Fruit fly (Drosophila melanogaster) whole organism, prepupa: ENCODE results near the gene CG13667.

ENCODE experiments used
- CG10631 ChIP-seq: fragments of 200-800 bp; sonication (Bioruptor generic); optimal IDR thresholded peaks from 2 replicates; lab custom pipeline; 2016; ENCODE audit warnings: missing biosample characterization, missing genetic modification characterization
- CG11294 ChIP-seq: fragments of 200-800 bp; sonication (Bioruptor generic); IDR thresholded peaks from 2 replicates; pipeline ENCODE4 v1.3.6; 2022; ENCODE audit warnings: missing biosample characterization, missing genetic modification characterization
- CG11762 ChIP-seq: fragments of 200-800 bp; sonication (Bioruptor generic); optimal IDR thresholded peaks from 3 replicates; lab custom pipeline; 2016; ENCODE audit warnings: missing biosample characterization, missing genetic modification characterization; ENCODE audit not compliant: insufficient read depth
- CG15336 ChIP-seq: fragments of 200-800 bp; sonication (Bioruptor generic); IDR thresholded peaks from 2 replicates; pipeline ENCODE4 v1.3.6; 2022; ENCODE audit warnings: missing biosample characterization, missing genetic modification characterization
- CG1621 ChIP-seq: fragments of 200-800 bp; sonication (Bioruptor generic); optimal IDR thresholded peaks from 3 replicates; lab custom pipeline; 2018; ENCODE audit warnings: missing biosample characterization, mild to moderate bottlenecking, missing genetic modification characterization
- CG16779 ChIP-seq: fragments of 200-800 bp; sonication (Bioruptor generic); optimal IDR thresholded peaks from 3 replicates; lab custom pipeline; 2017; ENCODE audit warnings: missing biosample characterization, mild to moderate bottlenecking, missing genetic modification characterization
- CG3032 ChIP-seq: fragments of 200-800 bp; optimal IDR thresholded peaks from 2 replicates; lab custom pipeline; 2019; ENCODE audit warnings: missing biosample characterization, mild to moderate bottlenecking, missing genetic modification characterization, moderate library complexity
- CG31627 ChIP-seq: fragments of 200-800 bp; sonication (Bioruptor generic); optimal IDR thresholded peaks from 3 replicates; lab custom pipeline; 2016; ENCODE audit warnings: missing biosample characterization, missing genetic modification characterization
- CG32006 ChIP-seq: fragments of 200-800 bp; sonication (Bioruptor generic); optimal IDR thresholded peaks from 3 replicates; lab custom pipeline; 2017; ENCODE audit warnings: missing biosample characterization, mild to moderate bottlenecking, missing genetic modification characterization
- CG34406 ChIP-seq: fragments of 200-800 bp; sonication (Bioruptor generic); optimal IDR thresholded peaks from 3 replicates; lab custom pipeline; 2016; ENCODE audit warnings: missing biosample characterization, missing genetic modification characterization
- CG4318 ChIP-seq: fragments of 200-800 bp; sonication (Bioruptor generic); optimal IDR thresholded peaks from 3 replicates; lab custom pipeline; 2017; ENCODE audit warnings: missing biosample characterization, mild to moderate bottlenecking, missing genetic modification characterization
- CG6163 ChIP-seq: fragments of 200-800 bp; sonication (Bioruptor generic); IDR thresholded peaks from 3 replicates; pipeline ENCODE4 v1.3.6; 2022; ENCODE audit warnings: missing biosample characterization, missing genetic modification characterization
- CG6276 ChIP-seq: fragments of 200-800 bp; sonication (Bioruptor generic); optimal IDR thresholded peaks from 2 replicates; lab custom pipeline; 2017; ENCODE audit warnings: missing biosample characterization, mild to moderate bottlenecking, missing genetic modification characterization
- CG6792 ChIP-seq: fragments of 200-800 bp; sonication (Bioruptor generic); optimal IDR thresholded peaks from 3 replicates; lab custom pipeline; 2016; ENCODE audit warnings: missing biosample characterization, missing genetic modification characterization
- CG6808 ChIP-seq: fragments of 200-800 bp; sonication (Bioruptor generic); optimal IDR thresholded peaks from 3 replicates; lab custom pipeline; 2017; ENCODE audit warnings: missing biosample characterization, missing genetic modification characterization, mild to moderate bottlenecking, moderate library complexity, missing genetic modification reagents
- CG7368 ChIP-seq: fragments of 200-800 bp; sonication (Bioruptor generic); optimal IDR thresholded peaks from 3 replicates; lab custom pipeline; 2016; ENCODE audit warnings: missing biosample characterization, missing genetic modification characterization
- CG8319 ChIP-seq: fragments of 200-800 bp; sonication (Bioruptor generic); optimal IDR thresholded peaks from 3 replicates; lab custom pipeline; 2016; ENCODE audit warnings: missing biosample characterization, missing genetic modification characterization
- CG8632 ChIP-seq: fragments of 200-800 bp; sonication (Bioruptor generic); optimal IDR thresholded peaks from 3 replicates; lab custom pipeline; 2016; ENCODE audit warnings: missing biosample characterization, missing genetic modification characterization
- Eip75B ChIP-seq: fragments of 200-800 bp; sonication (Bioruptor generic); optimal IDR thresholded peaks from 3 replicates; lab custom pipeline; 2016; ENCODE audit warnings: missing biosample characterization, missing genetic modification characterization
- Eip93F ChIP-seq: fragments of 200-800 bp; sonication (Bioruptor generic); optimal IDR thresholded peaks from 2 replicates; lab custom pipeline; 2016; ENCODE audit warnings: missing biosample characterization, mild to moderate bottlenecking, missing genetic modification characterization
- Ets96B ChIP-seq: fragments of 200-800 bp; optimal IDR thresholded peaks from 2 replicates; lab custom pipeline; 2019; ENCODE audit warnings: missing biosample characterization, mild to moderate bottlenecking, missing genetic modification characterization, moderate library complexity
- Hr38 ChIP-seq: sonication (Bioruptor generic); optimal IDR thresholded peaks from 2 replicates; lab custom pipeline; 2016; ENCODE audit warnings: missing biosample characterization, missing genetic modification characterization
- Hr39 ChIP-seq: fragments of 200-800 bp; sonication (Bioruptor generic); optimal IDR thresholded peaks from 2 replicates; lab custom pipeline; 2016; ENCODE audit warnings: missing biosample characterization, missing genetic modification characterization
- Hr4 ChIP-seq: fragments of 200-800 bp; sonication (Bioruptor generic); optimal IDR thresholded peaks from 3 replicates; lab custom pipeline; 2016; ENCODE audit warnings: missing biosample characterization, missing genetic modification characterization
- Lpt ChIP-seq: fragments of 200-800 bp; sonication (Bioruptor generic); optimal IDR thresholded peaks from 3 replicates; lab custom pipeline; 2016; ENCODE audit warnings: missing biosample characterization, missing genetic modification characterization
- Met ChIP-seq: fragments of 200-800 bp; sonication (Bioruptor generic); optimal IDR thresholded peaks from 3 replicates; lab custom pipeline; 2016; ENCODE audit warnings: missing biosample characterization, missing genetic modification characterization
- OdsH ChIP-seq: fragments of 200-800 bp; sonication (Bioruptor generic); optimal IDR thresholded peaks from 3 replicates; lab custom pipeline; 2016; ENCODE audit warnings: missing biosample characterization, missing genetic modification characterization
- Smox ChIP-seq: fragments of 200-800 bp; sonication (Bioruptor generic); optimal IDR thresholded peaks from 3 replicates; lab custom pipeline; 2016; ENCODE audit warnings: missing biosample characterization, missing genetic modification characterization
- Sox102F ChIP-seq: fragments of 200-800 bp; sonication (Bioruptor generic); optimal IDR thresholded peaks from 2 replicates; lab custom pipeline; 2016; ENCODE audit warnings: missing biosample characterization, mild to moderate bottlenecking, missing genetic modification characterization
- Sox14 ChIP-seq: fragments of 200-800 bp; sonication (Bioruptor generic); optimal IDR thresholded peaks from 3 replicates; lab custom pipeline; 2016; ENCODE audit warnings: missing biosample characterization, missing genetic modification characterization
- Sox15 ChIP-seq: fragments of 200-800 bp; sonication (Bioruptor generic); optimal IDR thresholded peaks from 3 replicates; lab custom pipeline; 2016; ENCODE audit warnings: missing biosample characterization, missing genetic modification characterization
- achi ChIP-seq: fragments of 200-800 bp; sonication (Bioruptor generic); optimal IDR thresholded peaks from 3 replicates; lab custom pipeline; 2016; ENCODE audit warnings: missing biosample characterization, missing genetic modification characterization
- acj6 ChIP-seq: fragments of 200-800 bp; sonication (Bioruptor generic); optimal IDR thresholded peaks from 3 replicates; lab custom pipeline; 2016; ENCODE audit warnings: missing biosample characterization, missing genetic modification characterization
- cyc ChIP-seq: fragments of 200-800 bp; sonication (Bioruptor generic); optimal IDR thresholded peaks from 3 replicates; lab custom pipeline; 2016; ENCODE audit warnings: missing biosample characterization, missing genetic modification characterization
- dac ChIP-seq: fragments of 200-800 bp; sonication (Bioruptor generic); optimal IDR thresholded peaks from 2 replicates; lab custom pipeline; 2017; ENCODE audit warnings: missing biosample characterization, mild to moderate bottlenecking, missing genetic modification characterization
- dsx ChIP-seq: fragments of 200-800 bp; optimal IDR thresholded peaks from 3 replicates; lab custom pipeline; 2019; ENCODE audit warnings: missing biosample characterization, mild to moderate bottlenecking, missing genetic modification characterization, moderate library complexity; ENCODE audit not compliant: poor library complexity, severe bottlenecking
- eg ChIP-seq: fragments of 200-800 bp; sonication (Bioruptor generic); IDR thresholded peaks from 3 replicates; pipeline ENCODE4 v1.3.6; 2022; ENCODE audit warnings: missing biosample characterization, missing genetic modification characterization
- fd59A ChIP-seq: fragments of 200-800 bp; sonication (Bioruptor generic); optimal IDR thresholded peaks from 2 replicates; lab custom pipeline; 2017; ENCODE audit warnings: missing biosample characterization, mild to moderate bottlenecking, missing genetic modification characterization, missing genetic modification reagents
- fd85E ChIP-seq: fragments of 200-800 bp; sonication (Bioruptor generic); optimal IDR thresholded peaks from 3 replicates; lab custom pipeline; 2016; ENCODE audit warnings: missing biosample characterization, missing genetic modification characterization
- fkh ChIP-seq: fragments of 200-800 bp; sonication (Bioruptor generic); optimal IDR thresholded peaks from 3 replicates; lab custom pipeline; 2017; ENCODE audit warnings: missing biosample characterization, mild to moderate bottlenecking, missing genetic modification characterization, moderate library complexity
- lz ChIP-seq: fragments of 200-800 bp; sonication (Bioruptor generic); optimal IDR thresholded peaks from 3 replicates; lab custom pipeline; 2016; ENCODE audit warnings: missing biosample characterization, missing genetic modification characterization
- net ChIP-seq: fragments of 200-800 bp; sonication (Bioruptor generic); optimal IDR thresholded peaks from 3 replicates; lab custom pipeline; 2016; ENCODE audit warnings: missing biosample characterization, missing genetic modification characterization
- pdm3 ChIP-seq: fragments of 200-800 bp; sonication (Bioruptor generic); optimal IDR thresholded peaks from 3 replicates; lab custom pipeline; 2016; ENCODE audit warnings: missing biosample characterization, missing genetic modification characterization
- salr ChIP-seq, 2 experiments: fragments of 200-800 bp; sonication (Bioruptor generic); optimal IDR thresholded peaks; 3 replicates each; lab custom pipeline; 2016 to 2018; ENCODE audit warnings: missing biosample characterization in 2 of 2, missing genetic modification characterization in 2 of 2, mild to moderate bottlenecking in 1 of 2
- spab ChIP-seq: fragments of 200-800 bp; sonication (Bioruptor generic); optimal IDR thresholded peaks from 2 replicates; lab custom pipeline; 2017; ENCODE audit warnings: missing biosample characterization, mild to moderate bottlenecking, missing genetic modification characterization, missing genetic modification reagents
- svp ChIP-seq: fragments of 200-800 bp; sonication (Bioruptor generic); peaks from one replicate; lab custom pipeline; 2016; ENCODE audit warnings: missing biosample characterization, missing genetic modification characterization
- topi ChIP-seq: fragments of 200-800 bp; sonication (Bioruptor generic); optimal IDR thresholded peaks from 3 replicates; lab custom pipeline; 2016; ENCODE audit warnings: missing biosample characterization, missing genetic modification characterization

The CG13667 gene

dm6 chr3L:8441745-8442575 lies 36.7 kb downstream of the CG13667 start, which contains the start of gene Unr (continued):
- TF ChIP-seq Hr4 (GFP tag; lab: Kevin White, UChicago), result peak; percentile 80
- peak; percentile 14 for TF ChIP-seq fd85E (GFP tag; lab: Kevin White, UChicago)
- peak; percentile 78 for TF ChIP-seq Sox102F (GFP tag; lab: Kevin White, UChicago)
- TF ChIP-seq Eip75B (GFP tag; lab: Kevin White, UChicago), result peak; percentile 81
- no peak for TF ChIP-seq CG16779 (tag; lab: Kevin White, UChicago)
- peak; percentile 42 for TF ChIP-seq spab
- peak; percentile 68 for TF ChIP-seq CG11294 (GFP tag; lab: Robert Waterston, UW)
- TF ChIP-seq CG32006 (GFP tag; lab: Kevin White, UChicago), result peak; percentile 62
- TF ChIP-seq acj6, result peak; percentile 81
- TF ChIP-seq CG6808 (GFP tag; lab: Kevin White, UChicago), result peak; percentile 2
- peak; percentile 13 for TF ChIP-seq fd59A (GFP tag; lab: Kevin White, UChicago)
- TF ChIP-seq CG31627 (GFP tag; lab: Kevin White, UChicago), result peak; percentile 84
- peak; percentile 78 for TF ChIP-seq CG15336
- TF ChIP-seq CG1621 (tag; lab: Kevin White, UChicago), result peak; percentile 54
- peak; percentile 62 for TF ChIP-seq CG34406 (GFP tag; lab: Kevin White, UChicago)
- peak; percentile 88 for TF ChIP-seq CG6163 (GFP tag; lab: Robert Waterston, UW)
- no peak for TF ChIP-seq Hr38 (GFP tag; lab: Kevin White, UChicago)
- TF ChIP-seq OdsH (GFP tag; lab: Kevin White, UChicago), result peak; percentile 81
- no peak for TF ChIP-seq Eip93F (GFP tag; lab: Kevin White, UChicago)
- TF ChIP-seq Ets96B (tag; lab: Kevin White, UChicago), result peak; percentile 60
- peak; percentile 48 for TF ChIP-seq Sox15 (GFP tag; lab: Kevin White, UChicago)
- peak; percentile 22 for TF ChIP-seq dac
- TF ChIP-seq CG10631 (GFP tag; lab: Kevin White, UChicago), result peak; percentile 77
- peak; percentile 83 for TF ChIP-seq Met (GFP tag; lab: Kevin White, UChicago)
- peak; percentile 84 for TF ChIP-seq pdm3 (GFP tag; lab: Kevin White, UChicago)
- peak; percentile 75 for TF ChIP-seq achi (GFP tag; lab: Kevin White, UChicago)

- TF ChIP-seq Smox (GFP tag; lab: Kevin White, UChicago), result no peak
- TF ChIP-seq Sox15 (GFP tag; lab: Kevin White, UChicago), result no peak
- TF ChIP-seq fkh (GFP tag; lab: Kevin White, UChicago), result peak; percentile 44
- TF ChIP-seq CG31627 (GFP tag; lab: Kevin White, UChicago), result no peak
- no peak for TF ChIP-seq Sox102F (GFP tag; lab: Kevin White, UChicago)
- no peak for TF ChIP-seq lz (GFP tag; lab: Kevin White, UChicago)
- peak; percentile 31 for TF ChIP-seq CG11762 (GFP tag; lab: Kevin White, UChicago)
- peak; percentile 47 for TF ChIP-seq CG3032 (tag; lab: Kevin White, UChicago)
- peak; percentile 1 for TF ChIP-seq achi (GFP tag; lab: Kevin White, UChicago)
- peak; percentile 7 for TF ChIP-seq CG34406 (GFP tag; lab: Kevin White, UChicago)
- peak; percentile 16 for TF ChIP-seq acj6
- no peak for TF ChIP-seq salr (GFP tag; optimal IDR thresholded peaks at IDR 0.05; lab: Kevin White, UChicago)
- no peak for TF ChIP-seq Lpt (GFP tag; lab: Kevin White, UChicago)
- no peak for TF ChIP-seq CG8632 (GFP tag; lab: Kevin White, UChicago)
- peak; percentile 63 for TF ChIP-seq svp (GFP tag; lab: Kevin White, UChicago)
- TF ChIP-seq CG6792 (GFP tag; lab: Kevin White, UChicago), result no peak
- peak; percentile 12 for TF ChIP-seq CG6808 (GFP tag; lab: Kevin White, UChicago)
- TF ChIP-seq CG7368, result no peak
- no peak for TF ChIP-seq Sox14 (GFP tag; lab: Kevin White, UChicago)
- no peak for TF ChIP-seq Hr38 (GFP tag; lab: Kevin White, UChicago)
- no peak for TF ChIP-seq dac
- TF ChIP-seq eg (GFP tag; lab: Robert Waterston, UW), result no peak
- no peak for TF ChIP-seq Hr39
- TF ChIP-seq pdm3 (GFP tag; lab: Kevin White, UChicago), result no peak
- peak; percentile 5 for TF ChIP-seq dsx
- TF ChIP-seq net (GFP tag; lab: Kevin White, UChicago), result no peak
- TF ChIP-seq cyc (GFP tag; lab: Kevin White, UChicago), result peak; percentile 35
- TF ChIP-seq Eip93F (GFP tag; lab: Kevin White, UChicago), result no peak
- TF ChIP-seq spab, result peak; percentile 33
- TF ChIP-seq CG6276, result no peak
- no peak for TF ChIP-seq CG8319
- TF ChIP-seq CG4318 (GFP tag; lab: Kevin White, UChicago), result no peak
- TF ChIP-seq topi (GFP tag; lab: Kevin White, UChicago), result peak; percentile 29
These were observed 39.8 kb downstream of the CG13667 start for dm6 chr3L:8445027-8445426.
